Worm (Caenorhabditis elegans) whole organism, L1 larva: Measurements from ENCODE around the gene F10D7.4.

ENCODE experiments used
- C04F5.9 ChIP-seq: sonication (generic microtip); optimal IDR thresholded peaks from 2 replicates; lab custom pipeline; 2016; ENCODE audit warnings: missing genetic modification characterization, missing compliant biosample characterization
- C34B4.2 ChIP-seq: sonication (generic microtip); optimal IDR thresholded peaks from 2 replicates; lab custom pipeline; 2017; ENCODE audit warnings: mild to moderate bottlenecking, missing genetic modification characterization, missing compliant biosample characterization
- F16B12.6 ChIP-seq: fragments of 150-350 bp; optimal IDR thresholded peaks from 2 replicates; lab custom pipeline; 2014; ENCODE audit warnings: missing biosample characterization, missing genetic modification characterization
- Y116A8C.19 ChIP-seq: sonication (generic microtip); optimal IDR thresholded peaks from 2 replicates; lab custom pipeline; 2016; ENCODE audit warnings: missing compliant biosample characterization, missing genetic modification characterization, borderline replicate concordance
- aha-1 ChIP-seq: fragments of 150-350 bp; optimal IDR thresholded peaks from 2 replicates; lab custom pipeline; 2014; ENCODE audit warnings: missing biosample characterization, missing genetic modification characterization
- aly-2 ChIP-seq: fragments of 150-350 bp; optimal IDR thresholded peaks from 2 replicates; lab custom pipeline; 2014; ENCODE audit warnings: missing biosample characterization, missing genetic modification characterization
- ama-1 ChIP-seq: fragments of 150-350 bp; optimal IDR thresholded peaks from 2 replicates; lab custom pipeline; 2014
- blmp-1 ChIP-seq: fragments of 150-350 bp; optimal IDR thresholded peaks from 2 replicates; lab custom pipeline; 2014; ENCODE audit warnings: missing biosample characterization, missing genetic modification characterization
- ceh-82 ChIP-seq, 3 experiments: fragments of 150-350 bp in 1 of 3; sonication (generic microtip) in 2 of 3; optimal IDR thresholded peaks; 2 replicates each; lab custom pipeline; 2014 to 2017; ENCODE audit warnings: missing biosample characterization in 3 of 3, missing genetic modification characterization in 3 of 3
- ces-1 ChIP-seq: fragments of 150-350 bp; optimal IDR thresholded peaks from 2 replicates; lab custom pipeline; 2014; ENCODE audit warnings: missing biosample characterization, missing genetic modification reagents, missing genetic modification characterization
- dpl-1 ChIP-seq, 3 experiments: fragments of 150-350 bp in 2 of 3; sonication (generic microtip) in 1 of 3; optimal IDR thresholded peaks; 2 replicates each; lab custom pipeline; 2014 to 2017; ENCODE audit warnings: missing biosample characterization in 3 of 3, missing genetic modification characterization in 3 of 3, missing genetic modification reagents in 3 of 3
- efl-1 ChIP-seq, 4 experiments: fragments of 150-350 bp; optimal IDR thresholded peaks in 3 of 4; peaks in 1 of 4; 1 replicate in 1 of 4; 2 replicates in 3 of 4; lab custom pipeline; 2014; ENCODE audit warnings: missing biosample characterization in 2 of 4, missing genetic modification characterization in 2 of 4, missing genetic modification reagents in 2 of 4
- efl-3 ChIP-seq: fragments of 200-800 bp; sonication (Bioruptor generic); optimal IDR thresholded peaks from 2 replicates; lab custom pipeline; 2018; ENCODE audit warnings: mild to moderate bottlenecking, missing genetic modification characterization, missing compliant biosample characterization
- egl-27 ChIP-seq, 2 experiments: fragments of 150-350 bp in 1 of 2; sonication (generic microtip); optimal IDR thresholded peaks; 3 replicates each; lab custom pipeline; 2017 to 2018; ENCODE audit warnings: missing biosample characterization in 2 of 2, missing genetic modification characterization in 2 of 2, missing genetic modification reagents in 2 of 2
- elt-2 ChIP-seq: sonication (generic microtip); optimal IDR thresholded peaks from 2 replicates; lab custom pipeline; 2016; ENCODE audit warnings: missing genetic modification characterization, mild to moderate bottlenecking, inconsistent platforms, missing compliant biosample characterization, missing genetic modification reagents
- fkh-10 ChIP-seq: sonication (generic microtip); optimal IDR thresholded peaks from 2 replicates; lab custom pipeline; 2017; ENCODE audit warnings: missing biosample characterization, missing genetic modification reagents, missing genetic modification characterization
- fkh-4 ChIP-seq: sonication (generic microtip); optimal IDR thresholded peaks from 2 replicates; lab custom pipeline; 2016; ENCODE audit warnings: missing compliant biosample characterization, missing genetic modification characterization, borderline replicate concordance
- fos-1 ChIP-seq: fragments of 150-350 bp; optimal IDR thresholded peaks from 2 replicates; lab custom pipeline; 2014; ENCODE audit warnings: missing biosample characterization, missing genetic modification characterization
- grh-1 ChIP-seq: fragments of 200-800 bp; sonication (Bioruptor generic); IDR thresholded peaks from 2 replicates; pipeline ENCODE4 v1.3.6; 2022; ENCODE audit warnings: missing genetic modification reagents, missing genetic modification characterization, missing compliant biosample characterization
- hlh-17 ChIP-seq: fragments of 200-800 bp; sonication (Bioruptor generic); optimal IDR thresholded peaks from 2 replicates; lab custom pipeline; 2018; ENCODE audit warnings: missing genetic modification characterization, mild to moderate bottlenecking, missing compliant biosample characterization, moderate library complexity, borderline replicate concordance
- hlh-4 ChIP-seq: sonication (generic microtip); optimal IDR thresholded peaks from 2 replicates; lab custom pipeline; 2016; ENCODE audit warnings: mild to moderate bottlenecking, missing genetic modification characterization, missing compliant biosample characterization
- hpl-2 ChIP-seq: fragments of 150-350 bp; optimal IDR thresholded peaks from 2 replicates; lab custom pipeline; 2014; ENCODE audit warnings: missing biosample characterization, missing genetic modification reagents, missing genetic modification characterization
- jun-1 ChIP-seq: fragments of 150-350 bp; optimal IDR thresholded peaks from 2 replicates; lab custom pipeline; 2014; ENCODE audit warnings: missing biosample characterization, missing genetic modification reagents, missing genetic modification characterization
- lin-13 ChIP-seq: fragments of 150-350 bp; optimal IDR thresholded peaks from 2 replicates; lab custom pipeline; 2014; ENCODE audit warnings: missing biosample characterization, missing genetic modification reagents, missing genetic modification characterization
- lin-14 ChIP-seq: fragments of 200-800 bp; sonication (Bioruptor generic); optimal IDR thresholded peaks from 2 replicates; lab custom pipeline; 2018; ENCODE audit warnings: mild to moderate bottlenecking, missing genetic modification characterization, moderate library complexity, missing compliant biosample characterization
- lin-15B ChIP-seq: fragments of 150-350 bp; sonication (generic microtip); optimal IDR thresholded peaks from 3 replicates; lab custom pipeline; 2014; ENCODE audit warnings: missing biosample characterization, missing genetic modification characterization
- lir-3 ChIP-seq: sonication (generic microtip); optimal IDR thresholded peaks from 2 replicates; lab custom pipeline; 2016; ENCODE audit warnings: mild to moderate bottlenecking, missing genetic modification characterization, moderate library complexity, missing compliant biosample characterization; ENCODE audit not compliant: poor library complexity
- lsy-2 ChIP-seq, 2 experiments: fragments of 150-350 bp; optimal IDR thresholded peaks; 2 replicates each; lab custom pipeline; 2014; ENCODE audit warnings: missing biosample characterization in 2 of 2, missing genetic modification characterization in 2 of 2
- mef-2 ChIP-seq: fragments of 150-350 bp; optimal IDR thresholded peaks from 2 replicates; lab custom pipeline; 2014; ENCODE audit warnings: missing biosample characterization, missing genetic modification characterization
- nhr-11 ChIP-seq: fragments of 150-350 bp; optimal IDR thresholded peaks from 2 replicates; lab custom pipeline; 2014; ENCODE audit warnings: missing biosample characterization, missing genetic modification characterization
- nhr-12 ChIP-seq: sonication (generic microtip); optimal IDR thresholded peaks from 2 replicates; lab custom pipeline; 2017; ENCODE audit warnings: missing biosample characterization, missing genetic modification characterization
- nhr-19 ChIP-seq: fragments of 200-800 bp; sonication (Bioruptor generic); conservative IDR thresholded peaks from 2 replicates; pipeline ENCODE4 v1.3.6; 2022; ENCODE audit warnings: missing genetic modification characterization, missing compliant biosample characterization
- nhr-20 ChIP-seq: sonication (generic microtip); optimal IDR thresholded peaks from 2 replicates; lab custom pipeline; 2016; ENCODE audit warnings: mild to moderate bottlenecking, missing genetic modification characterization, missing compliant biosample characterization
- nhr-237 ChIP-seq: fragments of 150-350 bp; optimal IDR thresholded peaks from 2 replicates; lab custom pipeline; 2014; ENCODE audit warnings: missing biosample characterization, missing genetic modification characterization
- nhr-28 ChIP-seq: fragments of 150-350 bp; optimal IDR thresholded peaks from 2 replicates; lab custom pipeline; 2014; ENCODE audit warnings: missing biosample characterization, missing genetic modification characterization
- nhr-71 ChIP-seq: sonication (generic microtip); optimal IDR thresholded peaks from 2 replicates; lab custom pipeline; 2016; ENCODE audit warnings: mild to moderate bottlenecking, missing genetic modification characterization, moderate library complexity, missing compliant biosample characterization
- nhr-77 ChIP-seq: fragments of 150-350 bp; optimal IDR thresholded peaks from 2 replicates; lab custom pipeline; 2014; ENCODE audit warnings: missing biosample characterization, missing genetic modification characterization
- nhr-85 ChIP-seq: sonication (generic microtip); peaks from one replicate; lab custom pipeline; 2016; ENCODE audit warnings: missing genetic modification characterization, inconsistent platforms, missing compliant biosample characterization
- pag-3 ChIP-seq: sonication (generic microtip); optimal IDR thresholded peaks from 2 replicates; lab custom pipeline; 2017; ENCODE audit warnings: missing genetic modification characterization, mild to moderate bottlenecking, missing compliant biosample characterization, antibody characterized with exemption, borderline replicate concordance; ENCODE audit not compliant: insufficient read depth
- pax-3 ChIP-seq: fragments of 200-800 bp; sonication (Bioruptor generic); optimal IDR thresholded peaks from 2 replicates; lab custom pipeline; 2018; ENCODE audit warnings: mild to moderate bottlenecking, missing genetic modification characterization, moderate library complexity, missing compliant biosample characterization
- rnt-1 ChIP-seq: sonication (generic microtip); optimal IDR thresholded peaks from 2 replicates; lab custom pipeline; 2016; ENCODE audit warnings: mild to moderate bottlenecking, missing genetic modification characterization, moderate library complexity, missing compliant biosample characterization
- snu-23 ChIP-seq: sonication (generic microtip); optimal IDR thresholded peaks from 2 replicates; lab custom pipeline; 2016; ENCODE audit warnings: missing genetic modification characterization, missing compliant biosample characterization
- sptf-1 ChIP-seq: fragments of 150-350 bp; optimal IDR thresholded peaks from 2 replicates; lab custom pipeline; 2014; ENCODE audit warnings: missing biosample characterization, missing genetic modification characterization
- sup-37 ChIP-seq: fragments of 200-800 bp; sonication (Bioruptor generic); optimal IDR thresholded peaks from 2 replicates; lab custom pipeline; 2018; ENCODE audit warnings: mild to moderate bottlenecking, missing genetic modification characterization, missing compliant biosample characterization
- tbx-2 ChIP-seq: sonication (generic microtip); optimal IDR thresholded peaks from 2 replicates; lab custom pipeline; 2016; ENCODE audit warnings: missing genetic modification characterization, missing compliant biosample characterization
- tlp-1 ChIP-seq: fragments of 150-350 bp; optimal IDR thresholded peaks from 2 replicates; lab custom pipeline; 2014; ENCODE audit warnings: missing biosample characterization, missing genetic modification characterization
- unc-30 ChIP-seq: sonication (generic microtip); optimal IDR thresholded peaks from 2 replicates; lab custom pipeline; 2017; ENCODE audit warnings: missing biosample characterization, missing genetic modification characterization
- unc-98 ChIP-seq: fragments of 200-800 bp; sonication (Bioruptor generic); IDR thresholded peaks from 2 replicates; pipeline ENCODE4 v1.3.6; 2022; ENCODE audit warnings: missing genetic modification characterization, missing compliant biosample characterization
- vab-15 ChIP-seq: sonication (generic microtip); optimal IDR thresholded peaks from 2 replicates; lab custom pipeline; 2017; ENCODE audit warnings: missing genotype, mild to moderate bottlenecking, missing genetic modification characterization, missing compliant biosample characterization
- ztf-4 ChIP-seq: fragments of 150-350 bp; optimal IDR thresholded peaks from 2 replicates; lab custom pipeline; 2014; ENCODE audit warnings: missing biosample characterization, missing genetic modification characterization

F10D7.4 gene

ce11 chrX:17423894-17424594 is 42.2 kb upstream of the F10D7.4 start (continued):
- TF ChIP-seq mef-2 (tag; lab: Kevin White, UChicago) (no peak), nhr-77 (tag; lab: Kevin White, UChicago) (no peak), ceh-82 (tag; optimal IDR thresholded peaks at IDR 0.05; lab: Kevin White, UChicago) (no peak), F16B12.6 (tag; lab: Kevin White, UChicago) (no peak), sup-37 (no peak), efl-1 (optimal IDR thresholded peaks at IDR 0.05; lab: Kevin White, UChicago) (no peak), efl-1 (GFP tag; optimal IDR thresholded peaks at IDR 0.05 in 1 of 2; lab: Kevin White, UChicago) (peak in 1 of 2 experiments; percentile 91), fos-1 (tag; lab: Kevin White, UChicago) (no peak), efl-3 (no peak), jun-1 (tag; lab: Kevin White, UChicago) (no peak), snu-23 (GFP tag; lab: Kevin White, UChicago) (peak; percentile 13), egl-27 (tag; optimal IDR thresholded peaks at IDR 0.05; lab: Kevin White, UChicago) (no peak), unc-98 (GFP tag; lab: Robert Waterston, UW) (no peak), vab-15 (tag; lab: Kevin White, UChicago) (no peak), hpl-2 (GFP tag; lab: Kevin White, UChicago) (no peak), hlh-4 (tag; lab: Kevin White, UChicago) (no peak), nhr-11 (no peak), nhr-28 (tag; lab: Kevin White, UChicago) (no peak), elt-2 (tag; lab: Kevin White, UChicago) (no peak), grh-1 (0 out of 2 replicates have a peak, but pooled peaks have one; percentile 26), C34B4.2 (tag; lab: Kevin White, UChicago) (no peak), rnt-1 (peak; percentile 6), lin-14 (GFP tag; lab: Kevin White, UChicago) (peak; percentile 46), nhr-237 (tag; lab: Kevin White, UChicago) (no peak), lin-13 (GFP tag; lab: Kevin White, UChicago) (peak; percentile 4), ama-1 (lab: Kevin White, UChicago) (no peak), nhr-85 (peak; percentile 92), lsy-2 (tag; optimal IDR thresholded peaks at IDR 0.05; lab: Kevin White, UChicago) (peak in 1 of 2 experiments; percentile 2), tbx-2 (tag; lab: Kevin White, UChicago) (no peak), ces-1 (no peak), sptf-1 (no peak), lir-3 (peak; percentile 1), fkh-4 (tag; lab: Kevin White, UChicago) (no peak), nhr-20 (tag; lab: Kevin White, UChicago) (peak; percentile 67), pax-3 (tag; lab: Kevin White, UChicago) (no peak), blmp-1 (peak; percentile 29), unc-30 (tag; lab: Kevin White, UChicago) (no peak), lin-15B (no peak), nhr-12 (tag; lab: Kevin White, UChicago) (no peak), fkh-10 (no peak), Y116A8C.19 (tag; lab: Kevin White, UChicago) (no peak), C04F5.9 (tag; lab: Kevin White, UChicago) (no peak), ztf-4 (tag; lab: Kevin White, UChicago) (no peak), dpl-1 (GFP tag; optimal IDR thresholded peaks at IDR 0.05; lab: Kevin White, UChicago) (no peak), hlh-17 (no peak), aha-1 (tag; lab: Kevin White, UChicago) (no peak), pag-3 (tag; lab: Kevin White, UChicago) (no peak), nhr-19 (GFP tag; lab: Robert Waterston, UW) (no peak), tlp-1 (tag; lab: Kevin White, UChicago) (no peak), nhr-71 (tag; lab: Kevin White, UChicago) (peak; percentile 55), aly-2 (tag; lab: Kevin White, UChicago) (no peak)
